Fruit fly (Drosophila melanogaster) whole organism, embryonic: Measurements from ENCODE around the gene CG34180.

ENCODE experiments used
- Bdp1 ChIP-seq: fragments of 200-800 bp; sonication (Bioruptor generic); optimal IDR thresholded peaks from 3 replicates; lab custom pipeline; 2016; ENCODE audit warnings: missing biosample characterization, missing genetic modification characterization
- CG10431 ChIP-seq: fragments of 200-800 bp; sonication (Bioruptor generic); optimal IDR thresholded peaks from 3 replicates; lab custom pipeline; 2018; ENCODE audit warnings: missing biosample characterization, mild to moderate bottlenecking, missing genetic modification characterization
- CG12071 ChIP-seq: fragments of 200-800 bp; sonication (Bioruptor generic); optimal IDR thresholded peaks from 3 replicates; lab custom pipeline; 2018; ENCODE audit warnings: missing biosample characterization, mild to moderate bottlenecking, missing genetic modification characterization
- CG15514 ChIP-seq: fragments of 200-800 bp; sonication (Bioruptor generic); optimal IDR thresholded peaks from 3 replicates; lab custom pipeline; 2017; ENCODE audit warnings: missing biosample characterization, missing genetic modification characterization, mild to moderate bottlenecking, moderate library complexity, missing genetic modification reagents
- CG31365 ChIP-seq: fragments of 200-800 bp; sonication (Bioruptor generic); optimal IDR thresholded peaks from 2 replicates; lab custom pipeline; 2018; ENCODE audit warnings: missing biosample characterization, mild to moderate bottlenecking, missing genetic modification characterization
- CG4424 ChIP-seq: fragments of 200-800 bp; sonication (Bioruptor generic); optimal IDR thresholded peaks from 3 replicates; lab custom pipeline; 2016; ENCODE audit warnings: missing biosample characterization, missing genetic modification characterization
- CG6254 ChIP-seq: fragments of 200-800 bp; sonication (Bioruptor generic); optimal IDR thresholded peaks from 3 replicates; lab custom pipeline; 2017; ENCODE audit warnings: mild to moderate bottlenecking, missing biosample characterization, missing genetic modification reagents, missing genetic modification characterization
- Dip3 ChIP-seq: fragments of 200-800 bp; sonication (Bioruptor generic); optimal IDR thresholded peaks from 3 replicates; lab custom pipeline; 2016; ENCODE audit warnings: missing biosample characterization, missing genetic modification characterization
- Med ChIP-seq: fragments of 200-800 bp; sonication (Bioruptor generic); peaks from one replicate; lab custom pipeline; 2016; ENCODE audit warnings: missing biosample characterization, missing genetic modification characterization, mild to moderate bottlenecking, inconsistent platforms, moderate library complexity
- fru ChIP-seq: fragments of >200 bp; optimal IDR thresholded peaks from 2 replicates; lab custom pipeline; 2017
- odd ChIP-seq: fragments of 200-800 bp; sonication (Bioruptor generic); optimal IDR thresholded peaks from 2 replicates; lab custom pipeline; 2017; ENCODE audit warnings: missing biosample characterization, mild to moderate bottlenecking, missing genetic modification characterization
- phol ChIP-seq: fragments of 200-800 bp; sonication (Bioruptor generic); optimal IDR thresholded peaks from 3 replicates; lab custom pipeline; 2018; ENCODE audit warnings: missing biosample characterization, mild to moderate bottlenecking, missing genetic modification characterization, moderate library complexity
- ttk ChIP-seq: fragments of 200-800 bp; sonication (Bioruptor generic); IDR thresholded peaks from 2 replicates; pipeline ENCODE4 v2.1.2; 2022; ENCODE audit warnings: missing biosample characterization, missing genetic modification characterization
- zen ChIP-seq: fragments of 200-800 bp; sonication (Bioruptor generic); optimal IDR thresholded peaks from 3 replicates; lab custom pipeline; 2018; ENCODE audit warnings: missing biosample characterization, mild to moderate bottlenecking, missing genetic modification characterization, moderate library complexity

dm6 chr2L:6078757-6079351 is 18.5 kb downstream of the CG34180 start:
- TF ChIP-seq ttk (GFP tag; lab: Robert Waterston, UW) (no peak), CG10431 (no peak), phol (no peak), CG31365 (tag; lab: Kevin White, UChicago) (no peak), CG4424 (no peak), Bdp1 (no peak), CG12071 (GFP tag; lab: Kevin White, UChicago) (no peak), CG15514 (GFP tag; lab: Kevin White, UChicago) (no peak), CG6254 (GFP tag; lab: Kevin White, UChicago) (no peak), Med (GFP tag; lab: Kevin White, UChicago) (peak; percentile 77), zen (tag; lab: Kevin White, UChicago) (peak; percentile 82), odd (GFP tag; lab: Kevin White, UChicago) (no peak), fru (lab: Kevin White, UChicago) (peak; percentile 27), Dip3 (GFP tag; lab: Kevin White, UChicago) (no peak)
